Worm (Caenorhabditis elegans): Measurements from ENCODE around the gene gcy-32.

DNA sequence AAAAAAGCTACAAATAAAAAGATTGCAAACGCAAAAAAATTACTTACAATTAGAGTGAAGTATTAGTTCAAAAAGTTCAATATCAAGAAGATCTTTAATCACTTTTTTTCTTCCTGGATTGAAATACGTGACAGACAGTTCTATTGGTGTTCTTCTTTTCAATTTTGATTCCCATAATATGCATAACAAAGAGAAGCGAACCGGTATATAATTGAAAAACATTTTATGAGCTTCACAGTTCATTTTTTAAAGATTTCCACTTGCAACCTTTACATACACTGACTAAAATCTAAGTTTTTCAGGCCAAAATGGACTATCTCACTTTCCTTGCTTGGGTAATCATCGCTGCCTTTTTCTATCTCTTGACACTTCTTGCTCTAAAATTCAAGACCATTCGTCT lies 38.8 kb downstream of the gcy-32 start, which contains the start of gene T22G5.1:
- no peak for TF ChIP-seq him-1 (tag; optimal IDR thresholded peaks at IDR 0.05)
- TF ChIP-seq W03F9.2 (tag; optimal IDR thresholded peaks at IDR 0.05), result no peak
- TF ChIP-seq dao-5 (tag; optimal IDR thresholded peaks at IDR 0.05), result no peak

All from whole organism, L4/young adult.